Worm (Caenorhabditis elegans): Measurements from ENCODE around the gene T24F1.4.

- TF ChIP-seq C06A6.2 (GFP tag; conservative IDR thresholded peaks at IDR 0.05) (no peak), nfya-2 (GFP tag; IDR thresholded peaks at IDR 0.05) (no peak), unc-62 (GFP tag; optimal IDR thresholded peaks at IDR 0.05) (no peak), ceh-40 (GFP tag; IDR thresholded peaks at IDR 0.05) (no peak), dpl-1 (GFP tag; optimal IDR thresholded peaks at IDR 0.05) (peak; percentile 47), let-607 (tag; optimal IDR thresholded peaks at IDR 0.05) (no peak), hlh-12 (tag; optimal IDR thresholded peaks at IDR 0.05) (no peak)
Observed at ce11 chrII:11293433-11293832, 20.6 kb downstream of the T24F1.4 start, which contains the start of gene C47G2.4.
